Fruit fly (Drosophila melanogaster) whole organism, embryonic: Measurements from ENCODE around the gene CG12674.

Experiments used
- Atf6 ChIP-seq: fragments of 200-800 bp; sonication (Bioruptor generic); IDR thresholded peaks from 2 replicates; pipeline ENCODE4 v1.3.6; 2022; ENCODE audit warnings: missing biosample characterization, missing genetic modification characterization
- Blimp-1 ChIP-seq: fragments of 200-800 bp; sonication (Bioruptor generic); optimal IDR thresholded peaks from 3 replicates; lab custom pipeline; 2018; ENCODE audit warnings: missing biosample characterization, missing genetic modification characterization, mild to moderate bottlenecking, moderate library complexity, missing genetic modification reagents
- CG10274 ChIP-seq: fragments of 200-800 bp; sonication (Bioruptor generic); optimal IDR thresholded peaks from 3 replicates; lab custom pipeline; 2017; ENCODE audit warnings: missing biosample characterization, mild to moderate bottlenecking, missing genetic modification characterization
- CG11398 ChIP-seq: fragments of 200-800 bp; sonication (Bioruptor generic); optimal IDR thresholded peaks from 2 replicates; lab custom pipeline; 2016; ENCODE audit warnings: missing biosample characterization, missing genetic modification characterization
- CG11696 ChIP-seq: fragments of 200-800 bp; sonication (Bioruptor generic); IDR thresholded peaks from 2 replicates; pipeline ENCODE4 v1.3.6; 2022; ENCODE audit warnings: missing biosample characterization, missing genetic modification characterization
- CG11723 ChIP-seq: fragments of 200-800 bp; sonication (Bioruptor generic); optimal IDR thresholded peaks from 2 replicates; lab custom pipeline; 2017; ENCODE audit warnings: missing biosample characterization, mild to moderate bottlenecking, missing genetic modification characterization
- CG12219 ChIP-seq: fragments of 200-800 bp; sonication (Bioruptor generic); optimal IDR thresholded peaks from 3 replicates; lab custom pipeline; 2018; ENCODE audit warnings: missing biosample characterization, mild to moderate bottlenecking, missing genetic modification characterization
- CG12299 ChIP-seq: fragments of 200-800 bp; sonication (Bioruptor generic); optimal IDR thresholded peaks from 2 replicates; lab custom pipeline; 2018; ENCODE audit warnings: missing biosample characterization, mild to moderate bottlenecking, missing genetic modification characterization
- CG12769 ChIP-seq: fragments of 200-800 bp; sonication (Bioruptor generic); optimal IDR thresholded peaks from 2 replicates; lab custom pipeline; 2019; ENCODE audit warnings: missing biosample characterization, mild to moderate bottlenecking, missing genetic modification characterization, moderate library complexity
- CG13296 ChIP-seq: fragments of 200-800 bp; sonication (Bioruptor generic); optimal IDR thresholded peaks from 3 replicates; lab custom pipeline; 2018; ENCODE audit warnings: missing biosample characterization, mild to moderate bottlenecking, missing genetic modification characterization
- CG17359 ChIP-seq: fragments of 200-800 bp; sonication (Bioruptor generic); optimal IDR thresholded peaks from 3 replicates; lab custom pipeline; 2018; ENCODE audit warnings: missing biosample characterization, mild to moderate bottlenecking, missing genetic modification characterization, moderate library complexity
- CG2199 ChIP-seq: fragments of 200-800 bp; sonication (Bioruptor generic); IDR thresholded peaks from 3 replicates; pipeline ENCODE4 v1.3.6; 2022; ENCODE audit warnings: missing biosample characterization, missing genetic modification characterization
- CG2889 ChIP-seq: fragments of 200-800 bp; sonication (Bioruptor generic); IDR thresholded peaks from 3 replicates; pipeline ENCODE4 v1.3.6; 2022; ENCODE audit warnings: missing biosample characterization, missing genetic modification characterization
- CG30020 ChIP-seq: fragments of 200-800 bp; optimal IDR thresholded peaks from 2 replicates; lab custom pipeline; 2019; ENCODE audit warnings: missing biosample characterization, mild to moderate bottlenecking, missing genetic modification characterization, moderate library complexity
- CG31365 ChIP-seq: fragments of 200-800 bp; sonication (Bioruptor generic); optimal IDR thresholded peaks from 2 replicates; lab custom pipeline; 2018; ENCODE audit warnings: missing biosample characterization, mild to moderate bottlenecking, missing genetic modification characterization
- CG31388 ChIP-seq: fragments of 200-800 bp; sonication (Bioruptor generic); optimal IDR thresholded peaks from 2 replicates; lab custom pipeline; 2016; ENCODE audit warnings: missing biosample characterization, missing genetic modification characterization
- CG32772 ChIP-seq: fragments of 200-800 bp; sonication (Bioruptor generic); IDR thresholded peaks from 2 replicates; pipeline ENCODE4 v1.3.6; 2022; ENCODE audit warnings: missing biosample characterization, missing genetic modification characterization
- CG4617 ChIP-seq: fragments of 200-800 bp; sonication (Bioruptor generic); optimal IDR thresholded peaks from 3 replicates; lab custom pipeline; 2016; ENCODE audit warnings: missing biosample characterization, missing genetic modification characterization, borderline replicate concordance
- CG6272 ChIP-seq: fragments of 200-800 bp; sonication (Bioruptor generic); IDR thresholded peaks from 2 replicates; pipeline ENCODE4 v1.3.6; 2022; ENCODE audit warnings: missing biosample characterization, missing genetic modification characterization
- CG6689 ChIP-seq: fragments of 200-800 bp; sonication (Bioruptor generic); IDR thresholded peaks from 2 replicates; pipeline ENCODE4 v1.3.6; 2022; ENCODE audit warnings: missing biosample characterization, missing genetic modification characterization
- Dad ChIP-seq: fragments of 200-800 bp; sonication (Bioruptor generic); optimal IDR thresholded peaks from 3 replicates; lab custom pipeline; 2016; ENCODE audit warnings: missing biosample characterization, missing genetic modification characterization
- Ets97D ChIP-seq: fragments of 200-800 bp; sonication (Bioruptor generic); optimal IDR thresholded peaks from 3 replicates; lab custom pipeline; 2016; ENCODE audit warnings: missing biosample characterization, missing genetic modification characterization
- Fer2 ChIP-seq: fragments of 200-800 bp; sonication (Bioruptor generic); optimal IDR thresholded peaks from 2 replicates; lab custom pipeline; 2018; ENCODE audit warnings: missing biosample characterization, mild to moderate bottlenecking, missing genetic modification characterization, moderate library complexity
- Lhr ChIP-seq: fragments of 200-800 bp; sonication (Bioruptor generic); optimal IDR thresholded peaks from 3 replicates; lab custom pipeline; 2017; ENCODE audit warnings: mild to moderate bottlenecking, missing biosample characterization, missing genetic modification reagents, missing genetic modification characterization
- Pdp1 ChIP-seq, 2 experiments: fragments of 200-800 bp; sonication (Bioruptor generic); optimal IDR thresholded peaks; 3 replicates each; lab custom pipeline; 2016; ENCODE audit warnings: missing biosample characterization in 2 of 2, missing genetic modification characterization in 2 of 2, mild to moderate bottlenecking in 1 of 2, moderate library complexity in 1 of 2
- Sox100B ChIP-seq: fragments of 200-800 bp; sonication (Bioruptor generic); optimal IDR thresholded peaks from 3 replicates; lab custom pipeline; 2018; ENCODE audit warnings: missing biosample characterization, mild to moderate bottlenecking, missing genetic modification characterization
- ac ChIP-seq: fragments of 200-800 bp; sonication (Bioruptor generic); optimal IDR thresholded peaks from 3 replicates; lab custom pipeline; 2017; ENCODE audit warnings: missing biosample characterization, mild to moderate bottlenecking, missing genetic modification characterization
- ap ChIP-seq: fragments of 200-800 bp; sonication (Bioruptor generic); IDR thresholded peaks from 2 replicates; pipeline ENCODE4 v1.3.6; 2022; ENCODE audit warnings: missing biosample characterization, missing genetic modification characterization
- bsh ChIP-seq, 2 experiments: fragments of 200-800 bp; sonication (Bioruptor generic); optimal IDR thresholded peaks; 2 replicates each; lab custom pipeline; 2017 to 2018; ENCODE audit warnings: mild to moderate bottlenecking in 2 of 2, missing biosample characterization in 2 of 2, missing genetic modification characterization in 2 of 2, moderate library complexity in 1 of 2
- corto ChIP-seq: fragments of 200-800 bp; sonication (Bioruptor generic); optimal IDR thresholded peaks from 2 replicates; lab custom pipeline; 2016; ENCODE audit warnings: missing biosample characterization, mild to moderate bottlenecking, missing genetic modification characterization, moderate library complexity
- crc ChIP-seq: fragments of 200-800 bp; sonication (Bioruptor generic); optimal IDR thresholded peaks from 2 replicates; lab custom pipeline; 2016; ENCODE audit warnings: missing biosample characterization, missing genetic modification characterization
- dpn ChIP-seq, 2 experiments: fragments of 200-800 bp; sonication (Bioruptor generic); optimal IDR thresholded peaks; 3 replicates each; lab custom pipeline; 2016; ENCODE audit warnings: missing biosample characterization in 2 of 2, missing genetic modification characterization in 2 of 2
- emc ChIP-seq: fragments of 200-800 bp; sonication (Bioruptor generic); optimal IDR thresholded peaks from 2 replicates; lab custom pipeline; 2016; ENCODE audit warnings: missing biosample characterization, missing genetic modification characterization
- eve ChIP-seq, 2 experiments: fragments of >200 bp; optimal IDR thresholded peaks; 2 replicates each; lab custom pipeline; 2017; ENCODE audit warnings: missing biosample characterization in 2 of 2, missing genetic modification characterization in 2 of 2
- fu2 ChIP-seq: fragments of 200-800 bp; sonication (Bioruptor generic); optimal IDR thresholded peaks from 2 replicates; lab custom pipeline; 2016; ENCODE audit warnings: missing biosample characterization, missing genetic modification characterization
- grau ChIP-seq: fragments of 200-800 bp; optimal IDR thresholded peaks from 3 replicates; lab custom pipeline; 2019; ENCODE audit warnings: missing biosample characterization, mild to moderate bottlenecking, missing genetic modification characterization, moderate library complexity
- gsb ChIP-seq: fragments of 200-800 bp; sonication (Bioruptor generic); IDR thresholded peaks from 2 replicates; pipeline ENCODE4 v1.3.6; 2022; ENCODE audit warnings: missing biosample characterization, missing genetic modification characterization
- jumu ChIP-seq: fragments of 200-800 bp; sonication (Bioruptor generic); optimal IDR thresholded peaks from 3 replicates; lab custom pipeline; 2016; ENCODE audit warnings: missing biosample characterization, missing genetic modification characterization
- klu ChIP-seq: fragments of 200-800 bp; sonication (Bioruptor generic); IDR thresholded peaks from 2 replicates; pipeline ENCODE4 v1.3.6; 2022; ENCODE audit warnings: missing biosample characterization, missing genetic modification characterization
- lbe ChIP-seq: fragments of 200-800 bp; sonication (Bioruptor generic); optimal IDR thresholded peaks from 2 replicates; lab custom pipeline; 2016; ENCODE audit warnings: missing biosample characterization, mild to moderate bottlenecking, missing genetic modification characterization
- sd ChIP-seq: fragments of 200-800 bp; sonication (Bioruptor generic); optimal IDR thresholded peaks from 3 replicates; lab custom pipeline; 2018; ENCODE audit warnings: missing biosample characterization, mild to moderate bottlenecking, missing genetic modification characterization, moderate library complexity
- sisA ChIP-seq: fragments of 200-800 bp; sonication (Bioruptor generic); IDR thresholded peaks from 2 replicates; pipeline ENCODE4 v1.3.6; 2022; ENCODE audit warnings: missing biosample characterization, missing genetic modification characterization
- tio ChIP-seq: fragments of 200-800 bp; sonication (Bioruptor generic); optimal IDR thresholded peaks from 2 replicates; lab custom pipeline; 2017; ENCODE audit warnings: missing biosample characterization, missing genetic modification characterization, inconsistent platforms
- tll ChIP-seq, 2 experiments: fragments of 200-800 bp in 1 of 2; fragments of >200 bp in 1 of 2; sonication (Bioruptor generic) in 1 of 2; optimal IDR thresholded peaks; 2 replicates each; lab custom pipeline; 2017 to 2019; ENCODE audit warnings: missing biosample characterization in 2 of 2, missing genetic modification characterization in 2 of 2, mild to moderate bottlenecking in 1 of 2, moderate library complexity in 1 of 2
- tna ChIP-seq: fragments of 200-800 bp; sonication (Bioruptor generic); IDR thresholded peaks from 2 replicates; pipeline ENCODE4 v1.3.6; 2022; ENCODE audit warnings: missing biosample characterization, missing genetic modification characterization; ENCODE audit not compliant: partially characterized antibody
- twi ChIP-seq: fragments of 200-800 bp; optimal IDR thresholded peaks from 2 replicates; lab custom pipeline; 2019; ENCODE audit warnings: missing biosample characterization, mild to moderate bottlenecking, missing genetic modification characterization, moderate library complexity
- tx ChIP-seq: fragments of 200-800 bp; sonication (Bioruptor generic); optimal IDR thresholded peaks from 2 replicates; lab custom pipeline; 2016; ENCODE audit warnings: missing biosample characterization, missing genetic modification characterization
- zfh2 ChIP-seq: fragments of 200-800 bp; sonication (Bioruptor generic); optimal IDR thresholded peaks from 2 replicates; lab custom pipeline; 2016; ENCODE audit warnings: missing biosample characterization, missing genetic modification characterization

CG12674 gene

dm6 chr2L:2130157-2130987 is 50.7 kb downstream of the CG12674 start, which contains the start of gene Glyp (continued):
- TF ChIP-seq CG12219 (GFP tag; lab: Kevin White, UChicago) (peak; percentile 92), CG6272 (GFP tag; lab: Robert Waterston, UW) (peak; percentile 95), CG2199 (GFP tag; lab: Robert Waterston, UW) (no peak), fu2 (GFP tag; lab: Kevin White, UChicago) (peak; percentile 68), corto (GFP tag; lab: Kevin White, UChicago) (peak; percentile 97), twi (tag; lab: Kevin White, UChicago) (peak; percentile 91), CG31388 (GFP tag; lab: Kevin White, UChicago) (peak; percentile 58), zfh2 (GFP tag; lab: Kevin White, UChicago) (peak; percentile 91), gsb (GFP tag; lab: Robert Waterston, UW) (peak; percentile 89), Ets97D (GFP tag; lab: Kevin White, UChicago) (peak; percentile 87), Pdp1 (GFP tag; optimal IDR thresholded peaks at IDR 0.05; lab: Kevin White, UChicago) (peak; percentile 73 to 82), ap (GFP tag; lab: Robert Waterston, UW) (peak; percentile 93), tna (GFP tag; lab: Robert Waterston, UW) (no peak), jumu (GFP tag; lab: Kevin White, UChicago) (peak; percentile 61), CG2889 (GFP tag; lab: Robert Waterston, UW) (peak; percentile 87; the same call in 2 of the 3 replicates), CG32772 (peak; percentile 93), Blimp-1 (peak; percentile 95), Dad (GFP tag; lab: Kevin White, UChicago) (peak; percentile 71), CG10274 (GFP tag; lab: Kevin White, UChicago) (peak; percentile 91), crc (peak; percentile 10), CG11723 (GFP tag; lab: Kevin White, UChicago) (peak; percentile 98), sd (tag; lab: Kevin White, UChicago) (peak; percentile 92), klu (peak; percentile 93), sisA (GFP tag; lab: Robert Waterston, UW) (peak; percentile 90), lbe (GFP tag; lab: Kevin White, UChicago) (peak; percentile 94), tx (peak; percentile 33), Sox100B (peak; percentile 97), CG4617 (GFP tag; lab: Kevin White, UChicago) (peak; percentile 83), CG17359 (tag; lab: Kevin White, UChicago) (peak; percentile 96), Lhr (GFP tag; lab: Kevin White, UChicago) (peak; percentile 55), CG11696 (GFP tag; lab: Robert Waterston, UW) (peak; percentile 74), CG11398 (GFP tag; lab: Kevin White, UChicago) (no peak), tio (GFP tag; lab: Kevin White, UChicago) (peak; percentile 96), emc (GFP tag; lab: Kevin White, UChicago) (peak; percentile 53), CG31365 (tag; lab: Kevin White, UChicago) (peak; percentile 69), ac (peak; percentile 85), dpn (GFP tag; optimal IDR thresholded peaks at IDR 0.05; lab: Kevin White, UChicago) (peak; percentile 61 to 96), CG12769 (tag; lab: Kevin White, UChicago) (peak; percentile 89), CG13296 (GFP tag; lab: Kevin White, UChicago) (peak; percentile 98), Atf6 (GFP tag; lab: Robert Waterston, UW) (peak; percentile 97), bsh (GFP tag; optimal IDR thresholded peaks at IDR 0.05; lab: Kevin White, UChicago) (peak; percentile 97 to 98), CG12299 (peak; percentile 96), Fer2 (tag; lab: Kevin White, UChicago) (peak; percentile 95), CG30020 (peak; percentile 84), CG6689 (GFP tag; lab: Robert Waterston, UW) (peak; percentile 96), grau (tag; lab: Kevin White, UChicago) (peak; percentile 97), tll (GFP tag; optimal IDR thresholded peaks at IDR 0.05; lab: Kevin White, UChicago) (no peak), eve (GFP tag; optimal IDR thresholded peaks at IDR 0.05; lab: Kevin White, UChicago) (no peak)
